Worm (Caenorhabditis elegans) whole organism, L2 larva: Measurements from ENCODE around the gene clec-43.

ENCODE experiments used
- C34F6.9 ChIP-seq: fragments of 150-350 bp; optimal IDR thresholded peaks from 2 replicates; lab custom pipeline; 2014; ENCODE audit warnings: missing biosample characterization, missing genetic modification characterization
- F13H6.1 ChIP-seq: sonication (generic microtip); optimal IDR thresholded peaks from 2 replicates; lab custom pipeline; 2016; ENCODE audit warnings: missing genetic modification characterization, missing compliant biosample characterization
- R02D3.7 ChIP-seq: fragments of 150-350 bp; optimal IDR thresholded peaks from 2 replicates; lab custom pipeline; 2014; ENCODE audit warnings: missing biosample characterization, missing genetic modification characterization
- Y55F3AM.14 ChIP-seq: fragments of 200-800 bp; sonication (Bioruptor generic); optimal IDR thresholded peaks from 2 replicates; lab custom pipeline; 2018; ENCODE audit warnings: mild to moderate bottlenecking, missing genetic modification characterization, missing compliant biosample characterization
- ZK546.5 ChIP-seq: sonication (generic microtip); optimal IDR thresholded peaks from 2 replicates; lab custom pipeline; 2017; ENCODE audit warnings: missing biosample characterization, missing genetic modification characterization
- blmp-1 ChIP-seq: sonication (generic microtip); optimal IDR thresholded peaks from 2 replicates; lab custom pipeline; 2017; ENCODE audit warnings: missing genetic modification characterization, mild to moderate bottlenecking, missing compliant biosample characterization, antibody characterized with exemption, moderate library complexity; ENCODE audit not compliant: insufficient read depth
- ceh-16 ChIP-seq: fragments of 150-350 bp; optimal IDR thresholded peaks from 2 replicates; lab custom pipeline; 2014; ENCODE audit warnings: missing biosample characterization, missing genetic modification characterization
- crh-2 ChIP-seq: sonication (generic microtip); optimal IDR thresholded peaks from 2 replicates; lab custom pipeline; 2017; ENCODE audit warnings: missing biosample characterization, missing genetic modification characterization
- dmd-4 ChIP-seq: sonication (generic microtip); optimal IDR thresholded peaks from 2 replicates; lab custom pipeline; 2017; ENCODE audit warnings: missing biosample characterization, missing genetic modification characterization
- egl-27 ChIP-seq: sonication (generic microtip); optimal IDR thresholded peaks from 3 replicates; lab custom pipeline; 2017; ENCODE audit warnings: missing biosample characterization, missing genetic modification reagents, missing genetic modification characterization
- fos-1 ChIP-seq: fragments of 150-350 bp; optimal IDR thresholded peaks from 2 replicates; lab custom pipeline; 2014; ENCODE audit warnings: missing biosample characterization, missing genetic modification characterization
- gmeb-1 ChIP-seq: fragments of 150-350 bp; optimal IDR thresholded peaks from 2 replicates; lab custom pipeline; 2014; ENCODE audit warnings: missing biosample characterization, missing genetic modification characterization
- lin-13 ChIP-seq: fragments of 150-350 bp; optimal IDR thresholded peaks from 2 replicates; lab custom pipeline; 2014; ENCODE audit warnings: missing biosample characterization, missing genetic modification reagents, missing genetic modification characterization
- lin-39 ChIP-seq: fragments of 150-350 bp; optimal IDR thresholded peaks from 2 replicates; lab custom pipeline; 2014; ENCODE audit warnings: missing biosample characterization, missing genetic modification reagents, missing genetic modification characterization
- lsy-2 ChIP-seq, 2 experiments: fragments of 150-350 bp in 1 of 2; sonication (generic microtip) in 1 of 2; optimal IDR thresholded peaks; 2 replicates each; lab custom pipeline; 2014 to 2017; ENCODE audit warnings: missing biosample characterization in 2 of 2, missing genetic modification characterization in 2 of 2
- mab-5 ChIP-seq: fragments of 150-350 bp; optimal IDR thresholded peaks from 2 replicates; lab custom pipeline; 2014; ENCODE audit warnings: missing biosample characterization, missing genetic modification characterization
- mdl-1 ChIP-seq, 2 experiments: fragments of 150-350 bp in 1 of 2; sonication (generic microtip) in 1 of 2; optimal IDR thresholded peaks; 2 replicates each; lab custom pipeline; 2017; ENCODE audit warnings: missing biosample characterization in 2 of 2, missing genetic modification characterization in 2 of 2
- nhr-11 ChIP-seq: fragments of 150-350 bp; optimal IDR thresholded peaks from 2 replicates; lab custom pipeline; 2014; ENCODE audit warnings: missing biosample characterization, missing genetic modification characterization
- nhr-129 ChIP-seq: fragments of 150-350 bp; optimal IDR thresholded peaks from 2 replicates; lab custom pipeline; 2014; ENCODE audit warnings: missing biosample characterization, missing genetic modification characterization
- nhr-237 ChIP-seq: fragments of 150-350 bp; optimal IDR thresholded peaks from 2 replicates; lab custom pipeline; 2014; ENCODE audit warnings: missing biosample characterization, missing genetic modification characterization
- peb-1 ChIP-seq: fragments of 150-350 bp; optimal IDR thresholded peaks from 2 replicates; lab custom pipeline; 2014; ENCODE audit warnings: missing biosample characterization, missing genetic modification characterization
- skn-1 ChIP-seq: sonication (generic microtip); optimal IDR thresholded peaks from 2 replicates; lab custom pipeline; 2017; ENCODE audit warnings: missing biosample characterization, missing genetic modification characterization
- sma-3 ChIP-seq: sonication (generic microtip); optimal IDR thresholded peaks from 2 replicates; lab custom pipeline; 2016; ENCODE audit warnings: missing genetic modification reagents, missing genetic modification characterization, missing compliant biosample characterization
- sma-9 ChIP-seq, 2 experiments: fragments of 150-350 bp in 1 of 2; sonication (generic microtip) in 1 of 2; optimal IDR thresholded peaks; 2 replicates each; lab custom pipeline; 2014 to 2016; ENCODE audit warnings: missing genetic modification characterization in 2 of 2, mild to moderate bottlenecking in 1 of 2, missing biosample characterization in 1 of 2, missing compliant biosample characterization in 1 of 2, missing genetic modification reagents in 1 of 2, moderate library complexity in 1 of 2
- snpc-4 ChIP-seq: fragments of 150-350 bp; optimal IDR thresholded peaks from 2 replicates; lab custom pipeline; 2014; ENCODE audit warnings: missing biosample characterization, missing genetic modification characterization
- unc-39 ChIP-seq: fragments of 150-350 bp; optimal IDR thresholded peaks from 2 replicates; lab custom pipeline; 2014; ENCODE audit warnings: missing biosample characterization, missing genetic modification characterization
- unc-55 ChIP-seq: fragments of 150-350 bp; sonication (generic microtip); optimal IDR thresholded peaks from 3 replicates; lab custom pipeline; 2014; ENCODE audit warnings: missing biosample characterization, missing genetic modification reagents, missing genetic modification characterization
- unc-62 ChIP-seq: fragments of 150-350 bp; optimal IDR thresholded peaks from 2 replicates; lab custom pipeline; 2014; ENCODE audit warnings: missing biosample characterization, missing genetic modification reagents, missing genetic modification characterization
- ztf-11 ChIP-seq: sonication (generic microtip); optimal IDR thresholded peaks from 2 replicates; lab custom pipeline; 2017; ENCODE audit warnings: missing biosample characterization, missing genetic modification characterization

The clec-43 gene

DNA sequence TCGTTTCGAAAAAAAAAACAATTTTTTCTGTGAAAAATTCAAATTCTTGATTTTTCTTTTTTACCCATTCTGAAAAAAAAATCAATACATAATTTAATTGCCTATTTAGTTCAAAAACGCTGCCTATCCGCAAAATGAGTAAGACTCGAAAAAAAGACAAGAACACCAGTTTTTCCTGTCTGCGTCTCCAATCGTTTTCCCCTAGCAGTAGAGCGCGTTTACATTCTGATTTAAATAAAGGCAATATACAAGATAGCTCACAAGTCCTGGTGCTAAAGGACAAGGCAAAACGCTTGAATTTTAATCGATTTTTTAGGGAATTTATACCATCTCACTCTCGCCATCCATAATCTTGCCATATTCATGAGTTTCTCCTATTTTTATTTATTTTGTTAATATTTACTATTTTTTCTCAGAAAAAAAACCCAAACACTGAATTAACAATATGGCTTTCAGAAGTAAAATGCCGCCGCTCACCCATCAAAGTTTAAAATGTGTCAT is 30.6 kb upstream of the clec-43 start, which contains the start of gene fbxc-33:
Gene fbxc-33 (plus strand): TSS at position 451 of the 501 bp plus-strand sequence.
- TF ChIP-seq peb-1 (tag; lab: Kevin White, UChicago) (no peak), gmeb-1 (tag; lab: Kevin White, UChicago) (peak; percentile 14), fos-1 (peak; percentile 19), unc-55 (GFP tag; lab: Kevin White, UChicago) (peak; percentile 53), nhr-129 (tag; lab: Kevin White, UChicago) (peak; percentile 1), nhr-11 (tag; lab: Kevin White, UChicago) (no peak), R02D3.7 (tag; lab: Kevin White, UChicago) (no peak), C34F6.9 (peak; percentile 67), skn-1 (tag; lab: Kevin White, UChicago) (no peak)
- TF ChIP-seq, all 48 proteins: peak for 5

DNA sequence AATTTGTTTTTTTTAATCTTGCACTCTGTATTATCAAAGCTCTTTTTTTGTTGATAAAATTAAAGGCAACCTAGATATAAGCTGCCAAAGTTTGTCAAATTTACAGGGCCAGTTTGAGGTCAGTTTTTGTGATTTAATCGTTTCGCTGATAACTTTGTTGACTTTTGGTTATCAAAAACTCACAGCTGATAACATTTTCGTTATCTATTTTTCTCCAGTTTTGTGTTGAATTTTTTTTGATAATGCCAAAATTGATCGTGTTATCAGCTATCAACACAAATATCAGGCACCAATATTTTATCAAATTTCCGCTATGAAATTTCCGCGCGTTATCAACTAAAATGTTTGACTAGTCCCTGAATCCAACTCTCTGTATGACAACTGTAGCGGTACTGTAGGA is 28.7 kb upstream of the clec-43 start:
- TF ChIP-seq sma-3 (peak; percentile 26), mab-5 (tag; lab: Kevin White, UChicago) (no peak), nhr-237 (tag; lab: Kevin White, UChicago) (no peak), Y55F3AM.14 (no peak), ztf-11 (tag; lab: Kevin White, UChicago) (no peak), C34F6.9 (no peak), gmeb-1 (tag; lab: Kevin White, UChicago) (peak; percentile 59), lin-13 (GFP tag; lab: Kevin White, UChicago) (no peak), unc-39 (tag; lab: Kevin White, UChicago) (no peak), sma-9 (GFP tag; optimal IDR thresholded peaks at IDR 0.05; lab: Kevin White, UChicago) (peak; percentile 55), sma-9 (tag; optimal IDR thresholded peaks at IDR 0.05; lab: Kevin White, UChicago) (no peak), egl-27 (tag; lab: Kevin White, UChicago) (peak; percentile 85), F13H6.1 (tag; lab: Kevin White, UChicago) (no peak), nhr-11 (tag; lab: Kevin White, UChicago) (no peak), nhr-129 (tag; lab: Kevin White, UChicago) (no peak), snpc-4 (tag; lab: Kevin White, UChicago) (no peak), unc-62 (GFP tag; lab: Kevin White, UChicago) (no peak), lsy-2 (tag; optimal IDR thresholded peaks at IDR 0.05; lab: Kevin White, UChicago) (no peak), fos-1 (peak; percentile 99), crh-2 (peak; percentile 30)

DNA sequence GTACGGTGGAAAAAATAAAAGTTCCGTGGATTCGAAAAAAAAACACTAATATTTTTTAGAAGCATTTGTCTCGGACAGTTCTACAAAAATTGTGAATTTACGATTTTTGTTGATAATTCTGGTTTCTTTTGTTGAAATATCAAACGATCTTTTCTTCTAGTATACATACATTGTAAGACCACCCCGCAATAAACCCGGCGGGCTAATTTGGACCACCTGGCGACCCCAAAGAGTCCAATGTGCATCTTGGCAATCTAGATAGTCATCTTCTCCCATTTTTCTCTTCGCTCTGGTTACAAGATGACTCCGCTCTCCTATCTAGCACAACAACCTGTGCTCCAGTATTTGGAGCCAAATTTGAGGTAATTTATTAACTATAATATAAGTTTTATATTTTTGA is 28.1 kb upstream of the clec-43 start, which contains the start of gene fbxc-29:
Gene fbxc-29 (plus strand): TSS at position 301 of the 400 bp plus-strand sequence.
- no peak for TF ChIP-seq ceh-16 (tag; lab: Kevin White, UChicago)
- no peak for TF ChIP-seq Y55F3AM.14
- TF ChIP-seq sma-9 (GFP tag; optimal IDR thresholded peaks at IDR 0.05; lab: Kevin White, UChicago) = no peak
- no peak for TF ChIP-seq sma-9 (tag; optimal IDR thresholded peaks at IDR 0.05; lab: Kevin White, UChicago)
- TF ChIP-seq ZK546.5 (tag; lab: Kevin White, UChicago) = no peak
- TF ChIP-seq unc-62 (GFP tag; lab: Kevin White, UChicago) = no peak

DNA sequence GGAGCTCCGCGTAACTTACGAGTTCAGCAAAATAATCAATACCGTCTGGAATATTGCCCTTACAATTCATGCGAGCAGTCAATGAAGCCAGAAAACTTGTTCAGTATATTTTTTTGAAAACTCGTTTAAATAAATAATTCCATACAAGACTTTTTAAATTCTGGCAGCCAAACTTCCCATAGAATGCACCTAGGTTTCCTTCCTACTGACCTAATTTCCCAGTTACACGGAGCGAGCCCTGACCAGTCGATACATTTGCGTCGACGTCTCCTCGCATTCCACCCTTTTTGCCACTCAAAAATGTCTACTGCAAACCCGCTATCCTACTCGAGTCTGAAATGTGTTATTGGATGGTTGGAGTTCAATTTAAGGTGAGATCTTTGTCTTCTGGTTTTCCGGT is 26.5 kb upstream of the clec-43 start, which contains the start of gene fbxc-30:
Gene fbxc-30 (plus strand): TSS at position 301 of the 400 bp plus-strand sequence.
- no peak for TF ChIP-seq sma-3

DNA sequence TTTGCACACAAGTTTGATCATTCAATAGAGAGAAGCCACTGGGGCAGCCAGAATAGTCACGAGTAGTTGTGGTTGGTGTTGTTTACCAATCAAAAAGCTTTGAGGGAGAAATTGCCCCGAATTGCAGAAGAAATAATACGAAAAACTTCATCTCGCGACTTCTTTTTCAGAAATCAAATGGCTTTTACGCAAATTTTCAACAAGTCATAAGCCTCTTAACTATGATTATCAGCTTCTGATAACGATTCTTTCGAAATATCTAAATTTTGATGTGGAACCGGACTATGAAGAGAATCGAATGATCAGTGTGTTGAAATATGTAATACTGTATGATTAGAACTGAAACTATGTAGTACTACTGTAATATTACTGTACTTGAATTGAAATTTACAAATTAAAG is 23.5 kb upstream of the clec-43 start:
- TF ChIP-seq snpc-4 (tag; lab: Kevin White, UChicago) = no peak
- TF ChIP-seq, all 48 proteins: peak for 0

DNA sequence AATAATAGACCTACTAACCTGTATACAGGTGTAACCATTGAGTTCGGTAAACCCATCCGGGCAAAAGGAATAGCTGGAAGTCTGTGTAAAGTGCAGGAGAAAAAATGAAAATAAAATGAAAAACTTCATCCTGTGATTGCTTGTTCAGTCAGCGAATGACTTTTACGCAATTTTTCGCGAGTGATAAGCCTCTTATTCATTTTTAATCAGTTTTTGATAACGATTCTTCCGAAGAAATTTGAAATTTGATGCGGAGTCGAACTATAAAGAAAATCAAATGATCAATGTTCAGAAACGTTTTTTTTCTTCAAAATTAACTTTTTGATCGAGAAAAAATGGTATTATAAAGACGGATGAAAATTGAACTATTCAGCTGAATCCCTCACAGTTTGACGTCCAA is 21.1 kb upstream of the clec-43 start:
- TF ChIP-seq C34F6.9 (no peak), nhr-11 (tag; lab: Kevin White, UChicago) (no peak), ztf-11 (tag; lab: Kevin White, UChicago) (no peak), blmp-1 (tag; lab: Kevin White, UChicago) (no peak), Y55F3AM.14 (no peak), fos-1 (peak; percentile 84)

DNA sequence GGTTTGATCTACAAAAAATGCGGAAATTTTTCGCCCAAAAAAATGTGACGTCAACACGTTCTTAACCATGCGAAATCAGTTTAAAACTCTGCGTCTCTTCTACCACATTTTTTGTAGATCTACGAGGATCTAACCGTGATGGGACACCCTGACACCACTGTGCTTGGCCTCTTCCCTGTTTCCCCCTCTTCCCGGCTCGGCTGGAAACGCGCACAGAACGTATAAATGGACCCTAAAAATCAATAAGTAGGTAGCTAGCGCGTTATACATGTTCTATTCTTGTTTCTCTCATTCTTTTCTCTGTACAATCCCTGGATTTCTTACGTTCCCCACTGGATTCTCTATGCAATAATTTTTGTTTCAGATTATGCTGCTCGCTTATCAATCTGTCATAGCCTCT is 20.3 kb upstream of the clec-43 start, which contains the start of gene fbxc-28:
Gene fbxc-28 (plus strand): TSS at position 301 of the 400 bp plus-strand sequence.
- TF ChIP-seq lin-39 (no peak), ZK546.5 (tag; lab: Kevin White, UChicago) (no peak), mab-5 (tag; lab: Kevin White, UChicago) (no peak), mdl-1 (tag; optimal IDR thresholded peaks at IDR 0.05; lab: Kevin White, UChicago) (no peak), dmd-4 (tag; lab: Kevin White, UChicago) (no peak), nhr-237 (tag; lab: Kevin White, UChicago) (no peak)
- TF ChIP-seq, all 48 proteins: peak for 0
